Worm (Caenorhabditis elegans) whole organism, midembryonic: ENCODE data around the gene F55F10.3.

Experiments
- T22C8.4 ChIP-seq: fragments of 200-800 bp; sonication (Bioruptor generic); IDR thresholded peaks from 2 replicates; pipeline ENCODE4 v1.3.6; 2022; ENCODE audit warnings: missing genetic modification characterization, missing compliant biosample characterization
- cog-1 ChIP-seq: sonication (generic microtip); optimal IDR thresholded peaks from 2 replicates; lab custom pipeline; 2016; ENCODE audit warnings: missing genetic modification characterization, missing compliant biosample characterization
- flt-1 ChIP-seq: fragments of 200-800 bp; sonication (Bioruptor generic); IDR thresholded peaks from 2 replicates; pipeline ENCODE4 v1.3.6; 2022; ENCODE audit warnings: missing genetic modification characterization, missing compliant biosample characterization
- klf-2 ChIP-seq: fragments of 200-800 bp; sonication (Bioruptor generic); conservative IDR thresholded peaks from 2 replicates; pipeline ENCODE4 v1.3.6; 2022; ENCODE audit warnings: missing genetic modification reagents, missing genetic modification characterization, missing compliant biosample characterization
- med-1 ChIP-seq: sonication (generic microtip); optimal IDR thresholded peaks from 2 replicates; lab custom pipeline; 2017; ENCODE audit warnings: missing genetic modification characterization, mild to moderate bottlenecking, missing compliant biosample characterization, antibody characterized with exemption, missing genetic modification reagents; ENCODE audit not compliant: insufficient read depth
- ref-1 ChIP-seq: fragments of 200-800 bp; sonication (Bioruptor generic); conservative IDR thresholded peaks from 2 replicates; pipeline ENCODE4 v1.3.6; 2022; ENCODE audit warnings: missing genetic modification reagents, missing genetic modification characterization, missing compliant biosample characterization
- tab-1 ChIP-seq: fragments of 200-800 bp; sonication (Bioruptor generic); IDR thresholded peaks from 2 replicates; pipeline ENCODE4 v1.3.6; 2022; ENCODE audit warnings: missing genetic modification characterization, missing compliant biosample characterization
- ztf-23 ChIP-seq: fragments of 200-800 bp; sonication (Bioruptor generic); IDR thresholded peaks from 2 replicates; pipeline ENCODE4 v1.3.6; 2022; ENCODE audit warnings: missing genetic modification reagents, missing genetic modification characterization, missing compliant biosample characterization

DNA sequence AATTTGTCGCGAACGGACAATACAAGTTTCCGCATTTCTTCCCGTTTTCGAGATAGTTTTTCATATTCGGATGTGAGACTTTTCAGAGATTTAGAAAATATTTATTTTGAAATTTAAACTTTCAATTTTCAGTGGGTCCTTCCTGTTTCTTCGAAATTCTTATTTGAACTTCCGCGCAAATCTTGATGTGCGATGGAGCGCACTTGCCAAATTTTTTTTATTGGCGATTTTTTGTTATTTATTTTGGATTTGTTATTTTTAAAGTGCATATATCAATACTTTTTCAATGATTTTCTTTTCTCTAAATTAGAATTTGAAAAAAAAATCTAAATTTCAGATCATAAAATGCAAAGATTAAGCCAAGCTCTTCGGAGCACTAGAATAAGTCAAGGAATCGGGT, 2.5 kb upstream of the F55F10.3 start, which contains the start of gene sars-2:
- TF ChIP-seq ref-1 (GFP tag; lab: Robert Waterston, UW) (no peak), cog-1 (tag; lab: Kevin White, UChicago) (no peak), klf-2 (no peak), tab-1 (GFP tag; lab: Robert Waterston, UW) (no peak), ztf-23 (GFP tag; lab: Robert Waterston, UW) (no peak), T22C8.4 (GFP tag; lab: Robert Waterston, UW) (no peak), flt-1 (no peak), med-1 (GFP tag; lab: Kevin White, UChicago) (no peak)
